Worm (Caenorhabditis elegans) whole organism, midembryonic: ENCODE results near the gene Y37B11A.3.

Experiments
- T22C8.4 ChIP-seq: fragments of 200-800 bp; sonication (Bioruptor generic); IDR thresholded peaks from 2 replicates; pipeline ENCODE4 v1.3.6; 2022; ENCODE audit warnings: missing genetic modification characterization, missing compliant biosample characterization
- cog-1 ChIP-seq: sonication (generic microtip); optimal IDR thresholded peaks from 2 replicates; lab custom pipeline; 2016; ENCODE audit warnings: missing genetic modification characterization, missing compliant biosample characterization
- flt-1 ChIP-seq: fragments of 200-800 bp; sonication (Bioruptor generic); IDR thresholded peaks from 2 replicates; pipeline ENCODE4 v1.3.6; 2022; ENCODE audit warnings: missing genetic modification characterization, missing compliant biosample characterization
- klf-2 ChIP-seq: fragments of 200-800 bp; sonication (Bioruptor generic); conservative IDR thresholded peaks from 2 replicates; pipeline ENCODE4 v1.3.6; 2022; ENCODE audit warnings: missing genetic modification reagents, missing genetic modification characterization, missing compliant biosample characterization
- med-1 ChIP-seq: sonication (generic microtip); optimal IDR thresholded peaks from 2 replicates; lab custom pipeline; 2017; ENCODE audit warnings: missing genetic modification characterization, mild to moderate bottlenecking, missing compliant biosample characterization, antibody characterized with exemption, missing genetic modification reagents; ENCODE audit not compliant: insufficient read depth
- ref-1 ChIP-seq: fragments of 200-800 bp; sonication (Bioruptor generic); conservative IDR thresholded peaks from 2 replicates; pipeline ENCODE4 v1.3.6; 2022; ENCODE audit warnings: missing genetic modification reagents, missing genetic modification characterization, missing compliant biosample characterization
- tab-1 ChIP-seq: fragments of 200-800 bp; sonication (Bioruptor generic); IDR thresholded peaks from 2 replicates; pipeline ENCODE4 v1.3.6; 2022; ENCODE audit warnings: missing genetic modification characterization, missing compliant biosample characterization
- ztf-23 ChIP-seq: fragments of 200-800 bp; sonication (Bioruptor generic); IDR thresholded peaks from 2 replicates; pipeline ENCODE4 v1.3.6; 2022; ENCODE audit warnings: missing genetic modification reagents, missing genetic modification characterization, missing compliant biosample characterization
- ztf-29 ChIP-seq: fragments of 200-800 bp; sonication (Bioruptor generic); IDR thresholded peaks from 2 replicates; pipeline ENCODE4 v1.3.6; 2022; ENCODE audit warnings: missing genetic modification reagents, missing genetic modification characterization, missing compliant biosample characterization

The Y37B11A.3 gene

ce11 chrIII:5757492-5758045 lies 27.6 kb downstream of the Y37B11A.3 start:
- TF ChIP-seq ztf-29 (GFP tag; lab: Robert Waterston, UW) (no peak), cog-1 (no peak), ref-1 (GFP tag; lab: Robert Waterston, UW) (no peak), T22C8.4 (no peak), med-1 (no peak), klf-2 (GFP tag; lab: Robert Waterston, UW) (no peak)

- TF ChIP-seq flt-1 (GFP tag; lab: Robert Waterston, UW) (no peak), T22C8.4 (peak; percentile 32; the same call in 1 of the 2 replicates), klf-2 (GFP tag; lab: Robert Waterston, UW) (no peak), med-1 (no peak), ztf-23 (GFP tag; lab: Robert Waterston, UW) (no peak)
These were observed 29.9 kb downstream of the Y37B11A.3 start, which contains the start of gene ida-1 for ce11 chrIII:5755204-5755603. TSS of gene ida-1 (plus strand) at chrIII:5755539.

DNA sequence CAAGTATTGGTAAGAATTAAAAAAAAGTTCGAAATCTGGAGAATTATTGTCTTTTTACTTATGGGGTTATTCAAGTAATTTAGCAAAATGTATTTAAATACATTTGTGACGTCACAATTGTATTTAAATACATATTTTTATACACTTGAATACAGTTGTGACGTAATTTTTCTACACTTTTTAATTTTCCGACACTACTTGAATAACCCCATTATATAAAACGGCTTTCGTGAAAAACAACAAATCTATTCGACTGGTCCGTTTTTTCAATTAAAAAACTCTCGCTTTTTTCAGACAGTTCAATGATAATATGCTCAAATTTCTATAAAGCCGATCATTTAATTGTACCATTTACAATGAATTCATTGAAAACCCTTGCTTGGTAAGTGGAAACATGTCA lies 34.6 kb downstream of the Y37B11A.3 start:
- no peak for TF ChIP-seq ref-1 (GFP tag; lab: Robert Waterston, UW)
- TF ChIP-seq ztf-23 (GFP tag; lab: Robert Waterston, UW): no peak
- TF ChIP-seq ztf-29 (GFP tag; lab: Robert Waterston, UW): no peak

ce11 chrIII:5748360-5748759 lies 36.8 kb downstream of the Y37B11A.3 start:
- TF ChIP-seq med-1 (no peak), ref-1 (GFP tag; lab: Robert Waterston, UW) (no peak), klf-2 (GFP tag; lab: Robert Waterston, UW) (no peak), ztf-29 (GFP tag; lab: Robert Waterston, UW) (no peak), T22C8.4 (no peak), tab-1 (GFP tag; lab: Robert Waterston, UW) (no peak), flt-1 (GFP tag; lab: Robert Waterston, UW) (no peak), cog-1 (no peak), ztf-23 (GFP tag; lab: Robert Waterston, UW) (no peak)

DNA sequence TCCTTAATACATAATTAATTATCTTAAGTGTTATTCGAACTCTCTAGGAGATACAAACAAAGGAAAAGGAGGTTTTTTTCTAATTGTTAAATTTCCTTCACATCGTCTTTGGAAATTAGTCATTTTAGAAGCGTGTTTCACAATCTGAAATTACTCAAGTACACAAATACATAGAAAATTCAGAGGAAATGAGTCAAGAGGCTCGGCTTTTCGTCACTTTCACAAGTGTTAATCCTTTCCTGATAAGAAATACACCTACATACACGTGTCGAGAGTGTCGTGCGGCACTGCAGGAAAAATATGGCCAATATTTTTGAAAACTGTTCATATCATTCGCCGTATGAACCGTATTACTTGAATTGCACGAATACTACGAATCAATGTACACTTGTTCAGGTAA lies 37.9 kb downstream of the Y37B11A.3 start, which contains the start of gene B0244.4:
TSS of gene B0244.4 (plus strand) at position 301 of the 400 bp plus-strand sequence.
- TF ChIP-seq ztf-29 (GFP tag; lab: Robert Waterston, UW): no peak
- TF ChIP-seq tab-1 (GFP tag; lab: Robert Waterston, UW): no peak
- TF ChIP-seq T22C8.4: no peak
- TF ChIP-seq cog-1: no peak
- no peak for TF ChIP-seq flt-1 (GFP tag; lab: Robert Waterston, UW)
- TF ChIP-seq ref-1 (GFP tag; lab: Robert Waterston, UW): no peak
- no peak for TF ChIP-seq klf-2 (GFP tag; lab: Robert Waterston, UW)
- TF ChIP-seq med-1: no peak
- TF ChIP-seq ztf-23 (GFP tag; lab: Robert Waterston, UW): no peak

ce11 chrIII:5744579-5744978 lies 40.5 kb downstream of the Y37B11A.3 start, which contains the start of gene B0244.5:
TSS of gene B0244.5 (plus strand) at chrIII:5744879.
- no peak for TF ChIP-seq ztf-23 (GFP tag; lab: Robert Waterston, UW)
- no peak for TF ChIP-seq flt-1 (GFP tag; lab: Robert Waterston, UW)
- no peak for TF ChIP-seq cog-1
- TF ChIP-seq T22C8.4: no peak
- TF ChIP-seq tab-1 (GFP tag; lab: Robert Waterston, UW): no peak
- TF ChIP-seq ztf-29 (GFP tag; lab: Robert Waterston, UW): no peak
- no peak for TF ChIP-seq med-1
- no peak for TF ChIP-seq ref-1 (GFP tag; lab: Robert Waterston, UW)
- TF ChIP-seq klf-2 (GFP tag; lab: Robert Waterston, UW): no peak

- no peak for TF ChIP-seq cog-1
- TF ChIP-seq ref-1 (GFP tag; lab: Robert Waterston, UW): no peak
- no peak for TF ChIP-seq klf-2 (GFP tag; lab: Robert Waterston, UW)
- no peak for TF ChIP-seq med-1
- TF ChIP-seq tab-1 (GFP tag; lab: Robert Waterston, UW): no peak
- TF ChIP-seq T22C8.4: no peak
These were observed 42.0 kb downstream of the Y37B11A.3 start, which contains the start of gene B0244.15 for ce11 chrIII:5743084-5743483. TSS of gene B0244.15 (plus strand) at chrIII:5743384.

ce11 chrIII:5740666-5741065 lies 44.5 kb downstream of the Y37B11A.3 start, which contains the start of gene B0244.16:
TSS of gene B0244.16 (plus strand) at chrIII:5740966.
- no peak for TF ChIP-seq ztf-29 (GFP tag; lab: Robert Waterston, UW)
- no peak for TF ChIP-seq klf-2 (GFP tag; lab: Robert Waterston, UW)
- no peak for TF ChIP-seq ztf-23 (GFP tag; lab: Robert Waterston, UW)
- TF ChIP-seq T22C8.4: no peak

DNA sequence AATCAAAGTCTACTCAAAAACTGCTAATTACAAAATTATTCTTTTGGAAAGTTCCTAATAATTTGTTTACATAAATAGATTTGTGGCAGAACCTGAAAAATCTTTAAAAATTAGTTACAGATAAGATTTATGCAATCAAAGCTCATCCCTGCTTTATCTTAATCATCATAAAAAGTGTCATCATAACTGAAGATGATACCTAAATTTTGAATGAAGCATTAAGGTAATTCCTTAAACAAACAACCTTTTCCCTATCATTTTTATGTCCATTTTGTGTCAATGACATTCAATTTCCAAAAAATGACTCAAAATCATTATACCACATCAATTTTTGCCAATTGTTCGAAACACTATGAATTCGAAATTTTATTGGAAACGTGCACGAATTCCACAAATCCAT lies 47.4 kb downstream of the Y37B11A.3 start, which contains the start of gene B0244.6:
TSS of gene B0244.6 (plus strand) at position 301 of the 400 bp plus-strand sequence.
- no peak for TF ChIP-seq ztf-23 (GFP tag; lab: Robert Waterston, UW)
- no peak for TF ChIP-seq cog-1
- TF ChIP-seq flt-1 (GFP tag; lab: Robert Waterston, UW): no peak
- no peak for TF ChIP-seq klf-2 (GFP tag; lab: Robert Waterston, UW)
- TF ChIP-seq med-1: no peak

DNA sequence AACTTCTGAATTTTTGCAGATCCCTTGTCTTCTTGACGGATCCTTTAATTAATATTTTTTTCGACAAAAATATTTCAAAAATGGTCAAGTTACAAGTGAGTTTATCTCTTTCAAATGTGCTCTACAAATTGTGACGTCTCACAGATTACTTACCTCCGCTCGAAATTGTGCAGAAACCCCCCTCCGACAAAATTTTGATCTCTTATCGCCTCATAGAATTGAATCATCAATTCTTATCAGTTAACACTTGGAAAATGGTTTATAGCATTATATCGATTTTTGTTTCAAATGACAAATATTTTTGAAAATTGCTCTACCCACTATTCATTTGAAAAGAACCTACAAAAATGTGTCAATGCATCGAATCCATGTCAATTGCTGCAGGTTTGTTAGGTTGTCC lies 50.2 kb downstream of the Y37B11A.3 start, which contains the start of gene B0244.10:
TSS of gene B0244.10 (plus strand) at position 254 of the 400 bp plus-strand sequence.
- TF ChIP-seq T22C8.4 (no peak), flt-1 (GFP tag; lab: Robert Waterston, UW) (no peak), cog-1 (no peak)
